Fruit fly (Drosophila melanogaster) whole organism, prepupa: Measurements from ENCODE around the gene CG6163.

Experiments
- Blimp-1 ChIP-seq: fragments of 200-800 bp; sonication (Bioruptor generic); optimal IDR thresholded peaks from 3 replicates; lab custom pipeline; 2017; ENCODE audit warnings: missing biosample characterization, missing genetic modification characterization, mild to moderate bottlenecking, moderate library complexity, missing genetic modification reagents
- CG10631 ChIP-seq: fragments of 200-800 bp; sonication (Bioruptor generic); optimal IDR thresholded peaks from 2 replicates; lab custom pipeline; 2016; ENCODE audit warnings: missing biosample characterization, missing genetic modification characterization
- CG10669 ChIP-seq: fragments of 200-800 bp; sonication (Bioruptor generic); optimal IDR thresholded peaks from 3 replicates; lab custom pipeline; 2018; ENCODE audit warnings: missing biosample characterization, mild to moderate bottlenecking, missing genetic modification characterization, moderate library complexity
- CG11294 ChIP-seq: fragments of 200-800 bp; sonication (Bioruptor generic); IDR thresholded peaks from 2 replicates; pipeline ENCODE4 v1.3.6; 2022; ENCODE audit warnings: missing biosample characterization, missing genetic modification characterization
- CG11762 ChIP-seq: fragments of 200-800 bp; sonication (Bioruptor generic); optimal IDR thresholded peaks from 3 replicates; lab custom pipeline; 2016; ENCODE audit warnings: missing biosample characterization, missing genetic modification characterization; ENCODE audit not compliant: insufficient read depth
- CG11902 ChIP-seq: fragments of 200-800 bp; sonication (Bioruptor generic); optimal IDR thresholded peaks from 3 replicates; lab custom pipeline; 2016; ENCODE audit warnings: missing biosample characterization, missing genetic modification characterization
- CG15336 ChIP-seq: fragments of 200-800 bp; sonication (Bioruptor generic); IDR thresholded peaks from 2 replicates; pipeline ENCODE4 v1.3.6; 2022; ENCODE audit warnings: missing biosample characterization, missing genetic modification characterization
- CG3032 ChIP-seq: fragments of 200-800 bp; optimal IDR thresholded peaks from 2 replicates; lab custom pipeline; 2019; ENCODE audit warnings: missing biosample characterization, mild to moderate bottlenecking, missing genetic modification characterization, moderate library complexity
- CG32006 ChIP-seq: fragments of 200-800 bp; sonication (Bioruptor generic); optimal IDR thresholded peaks from 3 replicates; lab custom pipeline; 2017; ENCODE audit warnings: missing biosample characterization, mild to moderate bottlenecking, missing genetic modification characterization
- CG4318 ChIP-seq: fragments of 200-800 bp; sonication (Bioruptor generic); optimal IDR thresholded peaks from 3 replicates; lab custom pipeline; 2017; ENCODE audit warnings: missing biosample characterization, mild to moderate bottlenecking, missing genetic modification characterization
- CG6163 ChIP-seq: fragments of 200-800 bp; sonication (Bioruptor generic); IDR thresholded peaks from 3 replicates; pipeline ENCODE4 v1.3.6; 2022; ENCODE audit warnings: missing biosample characterization, missing genetic modification characterization
- CG6276 ChIP-seq: fragments of 200-800 bp; sonication (Bioruptor generic); optimal IDR thresholded peaks from 2 replicates; lab custom pipeline; 2017; ENCODE audit warnings: missing biosample characterization, mild to moderate bottlenecking, missing genetic modification characterization
- CG6808 ChIP-seq: fragments of 200-800 bp; sonication (Bioruptor generic); optimal IDR thresholded peaks from 3 replicates; lab custom pipeline; 2017; ENCODE audit warnings: missing biosample characterization, missing genetic modification characterization, mild to moderate bottlenecking, moderate library complexity, missing genetic modification reagents
- CG6854 ChIP-seq: fragments of 200-800 bp; sonication (Bioruptor generic); optimal IDR thresholded peaks from 2 replicates; lab custom pipeline; 2017; ENCODE audit warnings: missing biosample characterization, mild to moderate bottlenecking, missing genetic modification characterization
- CG7368 ChIP-seq: fragments of 200-800 bp; sonication (Bioruptor generic); optimal IDR thresholded peaks from 3 replicates; lab custom pipeline; 2016; ENCODE audit warnings: missing biosample characterization, missing genetic modification characterization
- CG8119 ChIP-seq: fragments of 200-800 bp; sonication (Bioruptor generic); IDR thresholded peaks from 3 replicates; pipeline ENCODE4 v1.3.6; 2022; ENCODE audit warnings: missing biosample characterization, missing genetic modification characterization
- CG8319 ChIP-seq: fragments of 200-800 bp; sonication (Bioruptor generic); optimal IDR thresholded peaks from 3 replicates; lab custom pipeline; 2016; ENCODE audit warnings: missing biosample characterization, missing genetic modification characterization
- CG8632 ChIP-seq: fragments of 200-800 bp; sonication (Bioruptor generic); optimal IDR thresholded peaks from 3 replicates; lab custom pipeline; 2016; ENCODE audit warnings: missing biosample characterization, missing genetic modification characterization
- CG9139 ChIP-seq: fragments of 200-800 bp; sonication (Bioruptor generic); optimal IDR thresholded peaks from 3 replicates; lab custom pipeline; 2017; ENCODE audit warnings: missing biosample characterization, mild to moderate bottlenecking, missing genetic modification characterization
- Eip75B ChIP-seq: fragments of 200-800 bp; sonication (Bioruptor generic); optimal IDR thresholded peaks from 3 replicates; lab custom pipeline; 2016; ENCODE audit warnings: missing biosample characterization, missing genetic modification characterization
- Eip78C ChIP-seq: fragments of 200-800 bp; sonication (Bioruptor generic); peaks from one replicate; lab custom pipeline; 2016; ENCODE audit warnings: missing biosample characterization, missing genetic modification characterization
- Eip93F ChIP-seq: fragments of 200-800 bp; sonication (Bioruptor generic); optimal IDR thresholded peaks from 2 replicates; lab custom pipeline; 2016; ENCODE audit warnings: missing biosample characterization, mild to moderate bottlenecking, missing genetic modification characterization
- Ets96B ChIP-seq: fragments of 200-800 bp; optimal IDR thresholded peaks from 2 replicates; lab custom pipeline; 2019; ENCODE audit warnings: missing biosample characterization, mild to moderate bottlenecking, missing genetic modification characterization, moderate library complexity
- Gug ChIP-seq: fragments of 200-800 bp; sonication (Bioruptor generic); IDR thresholded peaks from 2 replicates; pipeline ENCODE4 v1.3.6; 2022; ENCODE audit warnings: missing biosample characterization, missing genetic modification characterization
- Hr39 ChIP-seq: fragments of 200-800 bp; sonication (Bioruptor generic); optimal IDR thresholded peaks from 2 replicates; lab custom pipeline; 2016; ENCODE audit warnings: missing biosample characterization, missing genetic modification characterization
- Lpt ChIP-seq: fragments of 200-800 bp; sonication (Bioruptor generic); optimal IDR thresholded peaks from 3 replicates; lab custom pipeline; 2016; ENCODE audit warnings: missing biosample characterization, missing genetic modification characterization
- Met ChIP-seq: fragments of 200-800 bp; sonication (Bioruptor generic); optimal IDR thresholded peaks from 3 replicates; lab custom pipeline; 2016; ENCODE audit warnings: missing biosample characterization, missing genetic modification characterization
- OdsH ChIP-seq: fragments of 200-800 bp; sonication (Bioruptor generic); optimal IDR thresholded peaks from 3 replicates; lab custom pipeline; 2016; ENCODE audit warnings: missing biosample characterization, missing genetic modification characterization
- Smox ChIP-seq: fragments of 200-800 bp; sonication (Bioruptor generic); optimal IDR thresholded peaks from 3 replicates; lab custom pipeline; 2016; ENCODE audit warnings: missing biosample characterization, missing genetic modification characterization
- Sox102F ChIP-seq: fragments of 200-800 bp; sonication (Bioruptor generic); optimal IDR thresholded peaks from 2 replicates; lab custom pipeline; 2016; ENCODE audit warnings: missing biosample characterization, mild to moderate bottlenecking, missing genetic modification characterization
- Sox14 ChIP-seq: fragments of 200-800 bp; sonication (Bioruptor generic); optimal IDR thresholded peaks from 3 replicates; lab custom pipeline; 2016; ENCODE audit warnings: missing biosample characterization, missing genetic modification characterization
- Sox15 ChIP-seq: fragments of 200-800 bp; sonication (Bioruptor generic); optimal IDR thresholded peaks from 3 replicates; lab custom pipeline; 2016; ENCODE audit warnings: missing biosample characterization, missing genetic modification characterization
- achi ChIP-seq: fragments of 200-800 bp; sonication (Bioruptor generic); optimal IDR thresholded peaks from 3 replicates; lab custom pipeline; 2016; ENCODE audit warnings: missing biosample characterization, missing genetic modification characterization
- cyc ChIP-seq: fragments of 200-800 bp; sonication (Bioruptor generic); optimal IDR thresholded peaks from 3 replicates; lab custom pipeline; 2016; ENCODE audit warnings: missing biosample characterization, missing genetic modification characterization
- dac ChIP-seq: fragments of 200-800 bp; sonication (Bioruptor generic); optimal IDR thresholded peaks from 2 replicates; lab custom pipeline; 2017; ENCODE audit warnings: missing biosample characterization, mild to moderate bottlenecking, missing genetic modification characterization
- dsx ChIP-seq: fragments of 200-800 bp; optimal IDR thresholded peaks from 3 replicates; lab custom pipeline; 2019; ENCODE audit warnings: missing biosample characterization, mild to moderate bottlenecking, missing genetic modification characterization, moderate library complexity; ENCODE audit not compliant: poor library complexity, severe bottlenecking
- eg ChIP-seq: fragments of 200-800 bp; sonication (Bioruptor generic); IDR thresholded peaks from 3 replicates; pipeline ENCODE4 v1.3.6; 2022; ENCODE audit warnings: missing biosample characterization, missing genetic modification characterization
- esn ChIP-seq: fragments of 200-800 bp; sonication (Bioruptor generic); optimal IDR thresholded peaks from 2 replicates; lab custom pipeline; 2016; ENCODE audit warnings: missing biosample characterization, mild to moderate bottlenecking, missing genetic modification characterization, moderate library complexity
- fd85E ChIP-seq: fragments of 200-800 bp; sonication (Bioruptor generic); optimal IDR thresholded peaks from 3 replicates; lab custom pipeline; 2016; ENCODE audit warnings: missing biosample characterization, missing genetic modification characterization
- fkh ChIP-seq: fragments of 200-800 bp; sonication (Bioruptor generic); optimal IDR thresholded peaks from 3 replicates; lab custom pipeline; 2017; ENCODE audit warnings: missing biosample characterization, mild to moderate bottlenecking, missing genetic modification characterization, moderate library complexity
- net ChIP-seq: fragments of 200-800 bp; sonication (Bioruptor generic); optimal IDR thresholded peaks from 3 replicates; lab custom pipeline; 2016; ENCODE audit warnings: missing biosample characterization, missing genetic modification characterization
- salr ChIP-seq, 2 experiments: fragments of 200-800 bp; sonication (Bioruptor generic); optimal IDR thresholded peaks; 3 replicates each; lab custom pipeline; 2016 to 2018; ENCODE audit warnings: missing biosample characterization in 2 of 2, missing genetic modification characterization in 2 of 2, mild to moderate bottlenecking in 1 of 2
- spab ChIP-seq: fragments of 200-800 bp; sonication (Bioruptor generic); optimal IDR thresholded peaks from 2 replicates; lab custom pipeline; 2017; ENCODE audit warnings: missing biosample characterization, mild to moderate bottlenecking, missing genetic modification characterization, missing genetic modification reagents
- ss ChIP-seq, 2 experiments: fragments of 200-800 bp; sonication (Bioruptor generic); optimal IDR thresholded peaks; 2 replicates in 1 of 2; 3 replicates in 1 of 2; lab custom pipeline; 2017 to 2018; ENCODE audit warnings: mild to moderate bottlenecking in 2 of 2, missing biosample characterization in 2 of 2, missing genetic modification characterization in 2 of 2, moderate library complexity in 1 of 2
- svp ChIP-seq: fragments of 200-800 bp; sonication (Bioruptor generic); peaks from one replicate; lab custom pipeline; 2016; ENCODE audit warnings: missing biosample characterization, missing genetic modification characterization
- topi ChIP-seq: fragments of 200-800 bp; sonication (Bioruptor generic); optimal IDR thresholded peaks from 3 replicates; lab custom pipeline; 2016; ENCODE audit warnings: missing biosample characterization, missing genetic modification characterization
- vri ChIP-seq: fragments of 200-800 bp; sonication (Bioruptor generic); optimal IDR thresholded peaks from 3 replicates; lab custom pipeline; 2016; ENCODE audit warnings: missing biosample characterization, mild to moderate bottlenecking, missing genetic modification characterization

CG6163 gene

dm6 chr3L:11364835-11365431 is at the start of gene CG6163:
Gene CG6163, minus strand, starts transcription at chr3L:11364885.
- TF ChIP-seq spab (GFP tag; lab: Kevin White, UChicago): peak; percentile 20
- TF ChIP-seq Smox: no peak
- TF ChIP-seq Sox102F (GFP tag; lab: Kevin White, UChicago): peak; percentile 48
- TF ChIP-seq dac (GFP tag; lab: Kevin White, UChicago): peak; percentile 38
- TF ChIP-seq CG10631 (GFP tag; lab: Kevin White, UChicago): no peak
- TF ChIP-seq fkh (GFP tag; lab: Kevin White, UChicago): no peak
- peak; percentile 68 for TF ChIP-seq CG9139 (GFP tag; lab: Kevin White, UChicago)
- TF ChIP-seq CG8119 (GFP tag; lab: Robert Waterston, UW): peak; percentile 57; the same call in 2 of the 3 replicates
- peak; percentile 3 for TF ChIP-seq CG8632 (GFP tag; lab: Kevin White, UChicago)
- peak; percentile 32 for TF ChIP-seq CG6854 (GFP tag; lab: Kevin White, UChicago)
- peak; percentile 97 for TF ChIP-seq CG6163 (GFP tag; lab: Robert Waterston, UW)
- TF ChIP-seq net (GFP tag; lab: Kevin White, UChicago): peak; percentile 39
- peak; percentile 53 for TF ChIP-seq eg (GFP tag; lab: Robert Waterston, UW)
- peak; percentile 40 for TF ChIP-seq vri (GFP tag; lab: Kevin White, UChicago)
- peak; percentile 46 for TF ChIP-seq Eip78C (GFP tag; lab: Kevin White, UChicago)
- peak; percentile 21 for TF ChIP-seq Lpt (GFP tag; lab: Kevin White, UChicago)
- TF ChIP-seq Eip93F (GFP tag; lab: Kevin White, UChicago): no peak
- TF ChIP-seq ss (GFP tag; optimal IDR thresholded peaks at IDR 0.05; lab: Kevin White, UChicago): peak; percentile 78 to 80
- TF ChIP-seq CG6808: peak; percentile 70
- no peak for TF ChIP-seq Hr39 (GFP tag; lab: Kevin White, UChicago)
- TF ChIP-seq Gug (GFP tag; lab: Robert Waterston, UW): no peak
- TF ChIP-seq CG15336 (GFP tag; lab: Robert Waterston, UW): peak; percentile 23
- peak; percentile 17 for TF ChIP-seq Eip75B (GFP tag; lab: Kevin White, UChicago)
- peak in 1 of 2 experiments; percentile 37 for TF ChIP-seq salr (GFP tag; optimal IDR thresholded peaks at IDR 0.05; lab: Kevin White, UChicago)

DNA sequence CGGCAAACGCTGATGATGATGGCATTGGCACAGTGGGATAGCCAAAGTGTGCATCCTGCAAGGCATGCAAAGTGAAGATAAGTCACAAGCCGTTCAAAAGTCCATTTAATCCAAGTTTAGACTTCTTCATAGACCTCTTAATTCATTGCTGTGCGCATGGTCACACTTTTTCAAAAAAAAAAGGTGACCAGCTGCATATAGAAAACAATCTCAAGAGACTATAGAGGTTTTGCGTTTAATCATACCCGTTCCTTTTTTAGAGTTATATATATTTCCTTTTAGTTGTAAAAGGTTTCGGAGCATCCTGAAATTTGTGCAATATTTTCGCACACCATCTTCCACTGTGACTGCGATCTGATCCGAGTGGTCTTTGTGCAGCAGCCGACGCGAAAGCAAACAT is 49.8 kb upstream of the CG6163 start:
- TF ChIP-seq dsx (GFP tag; lab: Kevin White, UChicago) (no peak), CG8632 (GFP tag; lab: Kevin White, UChicago) (no peak), cyc (GFP tag; lab: Kevin White, UChicago) (peak; percentile 46), esn (GFP tag; lab: Kevin White, UChicago) (peak; percentile 59), CG6276 (GFP tag; lab: Kevin White, UChicago) (peak; percentile 27), topi (GFP tag; lab: Kevin White, UChicago) (peak; percentile 33), CG4318 (GFP tag; lab: Kevin White, UChicago) (peak; percentile 43), CG32006 (GFP tag; lab: Kevin White, UChicago) (peak; percentile 74), achi (GFP tag; lab: Kevin White, UChicago) (peak; percentile 51), vri (GFP tag; lab: Kevin White, UChicago) (peak; percentile 12), eg (GFP tag; lab: Robert Waterston, UW) (0 out of 3 replicates have a peak, but pooled peaks have one; percentile 43), Sox15 (GFP tag; lab: Kevin White, UChicago) (peak; percentile 36), Gug (GFP tag; lab: Robert Waterston, UW) (no peak), Eip93F (GFP tag; lab: Kevin White, UChicago) (no peak), dac (GFP tag; lab: Kevin White, UChicago) (peak; percentile 27), Met (GFP tag; lab: Kevin White, UChicago) (peak; percentile 49), CG3032 (tag; lab: Kevin White, UChicago) (no peak), CG8319 (GFP tag; lab: Kevin White, UChicago) (no peak), CG10669 (GFP tag; lab: Kevin White, UChicago) (no peak), CG7368 (GFP tag; lab: Kevin White, UChicago) (no peak), Blimp-1 (GFP tag; lab: Kevin White, UChicago) (no peak), CG11762 (GFP tag; lab: Kevin White, UChicago) (peak; percentile 36), Sox102F (GFP tag; lab: Kevin White, UChicago) (peak; percentile 32), Sox14 (peak; percentile 63), fd85E (no peak), CG6854 (GFP tag; lab: Kevin White, UChicago) (no peak), Eip78C (GFP tag; lab: Kevin White, UChicago) (peak; percentile 88), fkh (GFP tag; lab: Kevin White, UChicago) (no peak), Lpt (GFP tag; lab: Kevin White, UChicago) (no peak), CG11902 (no peak), CG11294 (GFP tag; lab: Robert Waterston, UW) (no peak; the same call in 1 of the 2 replicates), CG6163 (GFP tag; lab: Robert Waterston, UW) (no peak), svp (GFP tag; lab: Kevin White, UChicago) (peak; percentile 73), OdsH (GFP tag; lab: Kevin White, UChicago) (peak; percentile 46), Ets96B (tag; lab: Kevin White, UChicago) (peak; percentile 53)
